Worm (Caenorhabditis elegans): ENCODE data around the gene srh-72.

srh-72 gene

ce11 chrII:1597101-1598088 lies 43.0 kb downstream of the srh-72 start, which contains the start of gene bath-46 (continued):
- no peak for TF ChIP-seq xnd-1 (tag; optimal IDR thresholded peaks at IDR 0.05)
- TF ChIP-seq Y95B8A.8 (GFP tag; IDR thresholded peaks at IDR 0.05), result 0 out of 2 replicates have a peak, but pooled peaks have one; percentile 46
- no peak for TF ChIP-seq lin-35 (GFP tag; optimal IDR thresholded peaks at IDR 0.05)
- no peak for TF ChIP-seq Y67H2A.10 (GFP tag; conservative IDR thresholded peaks at IDR 0.05)
- no peak for TF ChIP-seq hsf-1 (GFP tag; IDR thresholded peaks at IDR 0.05)
- TF ChIP-seq ceh-100 (GFP tag; IDR thresholded peaks at IDR 0.05), result no peak
- no peak for TF ChIP-seq hlh-12 (tag; optimal IDR thresholded peaks at IDR 0.05)
- no peak for TF ChIP-seq somi-1 (GFP tag; optimal IDR thresholded peaks at IDR 0.05)

- TF ChIP-seq hrde-1 (tag; optimal IDR thresholded peaks at IDR 0.05; ENCODE audit: borderline replicate concordance), result no peak
- TF ChIP-seq F22D6.2 (tag; optimal IDR thresholded peaks at IDR 0.05), result no peak
- no peak for TF ChIP-seq somi-1 (GFP tag; optimal IDR thresholded peaks at IDR 0.05)
These were observed 45.3 kb downstream of the srh-72 start, which contains the start of gene clec-20 for ce11 chrII:1595137-1595536. clec-20 (minus strand) TSS chrII:1595237.

- TF ChIP-seq nhr-27 (tag; optimal IDR thresholded peaks at IDR 0.05), result no peak
- no peak for TF ChIP-seq F57A8.1 (GFP tag; optimal IDR thresholded peaks at IDR 0.05)
- no peak for TF ChIP-seq F23B12.7 (tag; optimal IDR thresholded peaks at IDR 0.05; ENCODE audit: insufficient read depth)
- no peak for TF ChIP-seq mes-4 (tag; optimal IDR thresholded peaks at IDR 0.05)
- TF ChIP-seq fkh-3 (tag; optimal IDR thresholded peaks at IDR 0.05), result no peak
- TF ChIP-seq xnd-1 (tag; optimal IDR thresholded peaks at IDR 0.05), result no peak
- no peak for TF ChIP-seq dpff-1 (tag; optimal IDR thresholded peaks at IDR 0.05)
- no peak for TF ChIP-seq efl-1 (GFP tag; optimal IDR thresholded peaks at IDR 0.05)
- no peak for TF ChIP-seq nhr-179 (tag; optimal IDR thresholded peaks at IDR 0.05)
These were observed 50.6 kb downstream of the srh-72 start, which contains the start of gene T07H3.7 for ce11 chrII:1589845-1590244. T07H3.7 (minus strand) TSS chrII:1589945.

Measured in whole organism, young adult.